Fruit fly (Drosophila melanogaster) whole organism, embryonic: ENCODE data around the gene CG31638.
A peak's percentile ranks its signal among the peaks of the same experiment; 100 is the strongest.

ENCODE experiments used
- BEAF-32 ChIP-seq: fragments of 200-800 bp; sonication (Bioruptor generic); optimal IDR thresholded peaks from 3 replicates; lab custom pipeline; 2017; ENCODE audit warnings: missing biosample characterization, missing genetic modification characterization, mild to moderate bottlenecking, moderate library complexity, missing genetic modification reagents
- CG10267 ChIP-seq: fragments of 200-800 bp; sonication (Bioruptor generic); optimal IDR thresholded peaks from 2 replicates; lab custom pipeline; 2018; ENCODE audit warnings: missing biosample characterization, mild to moderate bottlenecking, missing genetic modification characterization, moderate library complexity
- CG10959 ChIP-seq: fragments of 200-800 bp; sonication (Bioruptor generic); IDR thresholded peaks from 2 replicates; pipeline ENCODE4 v1.3.6; 2022; ENCODE audit warnings: missing biosample characterization, missing genetic modification characterization
- CG11456 ChIP-seq: fragments of 200-800 bp; sonication (Bioruptor generic); IDR thresholded peaks from 3 replicates; pipeline ENCODE4 v1.3.6; 2022; ENCODE audit warnings: missing biosample characterization, missing genetic modification characterization
- CG11695 ChIP-seq: fragments of 200-800 bp; sonication (Bioruptor generic); IDR thresholded peaks from 3 replicates; pipeline ENCODE4 v1.3.6; 2022; ENCODE audit warnings: missing biosample characterization, missing genetic modification characterization
- CG11696 ChIP-seq: fragments of 200-800 bp; sonication (Bioruptor generic); IDR thresholded peaks from 2 replicates; pipeline ENCODE4 v1.3.6; 2022; ENCODE audit warnings: missing biosample characterization, missing genetic modification characterization
- CG12236 ChIP-seq: fragments of 200-800 bp; sonication (Bioruptor generic); optimal IDR thresholded peaks from 2 replicates; lab custom pipeline; 2016; ENCODE audit warnings: missing biosample characterization, missing genetic modification characterization
- CG12391 ChIP-seq: fragments of 200-800 bp; sonication (Bioruptor generic); optimal IDR thresholded peaks from 3 replicates; lab custom pipeline; 2018; ENCODE audit warnings: missing biosample characterization, mild to moderate bottlenecking, missing genetic modification characterization, moderate library complexity
- CG13287 ChIP-seq: fragments of 200-800 bp; sonication (Bioruptor generic); IDR thresholded peaks from 2 replicates; pipeline ENCODE4 v1.3.6; 2022; ENCODE audit warnings: missing biosample characterization, missing genetic modification characterization; ENCODE audit not compliant: partially characterized antibody
- CG13894 ChIP-seq: fragments of 200-800 bp; sonication (Bioruptor generic); optimal IDR thresholded peaks from 3 replicates; lab custom pipeline; 2018; ENCODE audit warnings: missing biosample characterization, mild to moderate bottlenecking, missing genetic modification characterization, moderate library complexity
- CG14710 ChIP-seq: fragments of 200-800 bp; sonication (Bioruptor generic); optimal IDR thresholded peaks from 3 replicates; lab custom pipeline; 2019; ENCODE audit warnings: missing biosample characterization, mild to moderate bottlenecking, missing genetic modification characterization, moderate library complexity
- CG14965 ChIP-seq: fragments of 200-800 bp; sonication (Bioruptor generic); optimal IDR thresholded peaks from 2 replicates; lab custom pipeline; 2016; ENCODE audit warnings: missing biosample characterization, missing genetic modification characterization, borderline replicate concordance
- CG15269 ChIP-seq: fragments of 200-800 bp; sonication (Bioruptor generic); optimal IDR thresholded peaks from 2 replicates; lab custom pipeline; 2018; ENCODE audit warnings: missing biosample characterization, mild to moderate bottlenecking, missing genetic modification characterization, moderate library complexity
- CG17361 ChIP-seq: fragments of 200-800 bp; sonication (Bioruptor generic); IDR thresholded peaks from 3 replicates; pipeline ENCODE4 v1.3.6; 2022; ENCODE audit warnings: missing biosample characterization, missing genetic modification characterization
- CG18476 ChIP-seq: fragments of 200-800 bp; sonication (Bioruptor generic); optimal IDR thresholded peaks from 2 replicates; lab custom pipeline; 2016; ENCODE audit warnings: missing biosample characterization, mild to moderate bottlenecking, missing genetic modification characterization
- CG18619 ChIP-seq: fragments of 200-800 bp; sonication (Bioruptor generic); optimal IDR thresholded peaks from 3 replicates; lab custom pipeline; 2017; ENCODE audit warnings: missing biosample characterization, mild to moderate bottlenecking, missing genetic modification characterization
- CG31365 ChIP-seq: fragments of 200-800 bp; sonication (Bioruptor generic); optimal IDR thresholded peaks from 2 replicates; lab custom pipeline; 2018; ENCODE audit warnings: missing biosample characterization, mild to moderate bottlenecking, missing genetic modification characterization
- CG3407 ChIP-seq: fragments of 200-800 bp; sonication (Bioruptor generic); optimal IDR thresholded peaks from 2 replicates; lab custom pipeline; 2018; ENCODE audit warnings: missing biosample characterization, mild to moderate bottlenecking, missing genetic modification characterization
- CG4328 ChIP-seq: fragments of 200-800 bp; sonication (Bioruptor generic); optimal IDR thresholded peaks from 3 replicates; lab custom pipeline; 2017; ENCODE audit warnings: missing biosample characterization, missing genetic modification reagents, missing genetic modification characterization
- CG4424 ChIP-seq: fragments of 200-800 bp; sonication (Bioruptor generic); optimal IDR thresholded peaks from 3 replicates; lab custom pipeline; 2016; ENCODE audit warnings: missing biosample characterization, missing genetic modification characterization
- CG9437 ChIP-seq: fragments of 200-800 bp; sonication (Bioruptor generic); optimal IDR thresholded peaks from 2 replicates; lab custom pipeline; 2018; ENCODE audit warnings: missing biosample characterization, mild to moderate bottlenecking, missing genetic modification characterization
- Eip74EF ChIP-seq, 2 experiments: fragments of 200-800 bp in 1 of 2; fragments of >200 bp in 1 of 2; sonication (Bioruptor generic) in 1 of 2; optimal IDR thresholded peaks; 2 replicates each; lab custom pipeline; 2017 to 2019; ENCODE audit warnings: missing biosample characterization in 2 of 2, missing genetic modification characterization in 2 of 2, mild to moderate bottlenecking in 1 of 2, moderate library complexity in 1 of 2
- MESR4 ChIP-seq: fragments of 200-800 bp; sonication (Bioruptor generic); optimal IDR thresholded peaks from 2 replicates; lab custom pipeline; 2018; ENCODE audit warnings: missing biosample characterization, mild to moderate bottlenecking, missing genetic modification characterization, moderate library complexity
- NFAT ChIP-seq: fragments of 200-800 bp; sonication (Bioruptor generic); IDR thresholded peaks from 2 replicates; pipeline ENCODE4 v1.3.6; 2022; ENCODE audit warnings: missing biosample characterization, missing genetic modification characterization
- Nf-YC ChIP-seq: fragments of 200-800 bp; optimal IDR thresholded peaks from 3 replicates; lab custom pipeline; 2019; ENCODE audit warnings: missing biosample characterization, mild to moderate bottlenecking, missing genetic modification characterization, moderate library complexity
- Poxn ChIP-seq: fragments of 200-800 bp; sonication (Bioruptor generic); IDR thresholded peaks from 2 replicates; pipeline ENCODE4 v1.3.6; 2022; ENCODE audit warnings: missing biosample characterization, missing genetic modification characterization
- Ravus ChIP-seq: fragments of 200-800 bp; sonication (Bioruptor generic); IDR thresholded peaks from 2 replicates; pipeline ENCODE4 v1.3.6; 2022; ENCODE audit warnings: missing biosample characterization, missing genetic modification characterization
- Rx ChIP-seq: fragments of 200-800 bp; sonication (Bioruptor generic); IDR thresholded peaks from 2 replicates; pipeline ENCODE4 v1.3.6; 2022; ENCODE audit warnings: missing biosample characterization, missing genetic modification characterization
- Sox100B ChIP-seq: fragments of 200-800 bp; sonication (Bioruptor generic); optimal IDR thresholded peaks from 3 replicates; lab custom pipeline; 2018; ENCODE audit warnings: missing biosample characterization, mild to moderate bottlenecking, missing genetic modification characterization
- Sry-β ChIP-seq: fragments of 200-800 bp; sonication (Bioruptor generic); optimal IDR thresholded peaks from 2 replicates; lab custom pipeline; 2018; ENCODE audit warnings: missing biosample characterization, mild to moderate bottlenecking, missing genetic modification characterization, moderate library complexity
- chinmo ChIP-seq: fragments of 200-800 bp; sonication (Bioruptor generic); IDR thresholded peaks from 4 replicates; pipeline ENCODE4 v1.3.6; 2022; ENCODE audit warnings: missing biosample characterization, missing genetic modification characterization; ENCODE audit not compliant: partially characterized antibody
- croc ChIP-seq: fragments of 200-800 bp; sonication (Bioruptor generic); conservative IDR thresholded peaks from 3 replicates; pipeline ENCODE4 v1.3.6; 2022; ENCODE audit warnings: missing biosample characterization, missing genetic modification characterization
- crol ChIP-seq: fragments of 200-800 bp; sonication (Bioruptor generic); IDR thresholded peaks from 2 replicates; pipeline ENCODE4 v1.3.6; 2022; ENCODE audit warnings: missing biosample characterization, missing genetic modification characterization
- da ChIP-seq: fragments of 200-800 bp; sonication (Bioruptor generic); optimal IDR thresholded peaks from 2 replicates; lab custom pipeline; 2016; ENCODE audit warnings: missing biosample characterization, missing genetic modification characterization
- dmrt99B ChIP-seq: fragments of 200-800 bp; sonication (Bioruptor generic); optimal IDR thresholded peaks from 2 replicates; lab custom pipeline; 2018; ENCODE audit warnings: missing biosample characterization, mild to moderate bottlenecking, missing genetic modification characterization, moderate library complexity
- esg ChIP-seq: fragments of 200-800 bp; sonication (Bioruptor generic); conservative IDR thresholded peaks from 2 replicates; pipeline ENCODE4 v1.3.6; 2022; ENCODE audit warnings: missing biosample characterization, missing genetic modification characterization
- exex ChIP-seq: fragments of 200-800 bp; sonication (Bioruptor generic); optimal IDR thresholded peaks from 4 replicates; lab custom pipeline; 2018; ENCODE audit warnings: missing biosample characterization, mild to moderate bottlenecking, missing genetic modification characterization, moderate library complexity
- fd102C ChIP-seq: fragments of 200-800 bp; sonication (Bioruptor generic); optimal IDR thresholded peaks from 2 replicates; lab custom pipeline; 2018; ENCODE audit warnings: missing biosample characterization, mild to moderate bottlenecking, missing genetic modification characterization, moderate library complexity
- ken ChIP-seq: fragments of 200-800 bp; sonication (Bioruptor generic); IDR thresholded peaks from 3 replicates; pipeline ENCODE4 v1.3.6; 2022; ENCODE audit warnings: missing biosample characterization, missing genetic modification characterization
- pb ChIP-seq: fragments of 200-800 bp; sonication (Bioruptor generic); optimal IDR thresholded peaks from 3 replicates; lab custom pipeline; 2016; ENCODE audit warnings: missing biosample characterization, missing genetic modification characterization
- rib ChIP-seq: fragments of 200-800 bp; sonication (Bioruptor generic); IDR thresholded peaks from 2 replicates; pipeline ENCODE4 v1.3.6; 2022; ENCODE audit warnings: missing biosample characterization, missing genetic modification characterization
- sim ChIP-seq: fragments of 200-800 bp; sonication (Bioruptor generic); IDR thresholded peaks from 2 replicates; pipeline ENCODE4 v1.3.6; 2022; ENCODE audit warnings: missing biosample characterization, missing genetic modification characterization
- sisA ChIP-seq: fragments of 200-800 bp; sonication (Bioruptor generic); IDR thresholded peaks from 2 replicates; pipeline ENCODE4 v1.3.6; 2022; ENCODE audit warnings: missing biosample characterization, missing genetic modification characterization
- stwl ChIP-seq: fragments of 200-800 bp; sonication (Bioruptor generic); optimal IDR thresholded peaks from 3 replicates; lab custom pipeline; 2018; ENCODE audit warnings: missing biosample characterization, mild to moderate bottlenecking, missing genetic modification characterization, moderate library complexity
- tap ChIP-seq: fragments of 200-800 bp; optimal IDR thresholded peaks from 3 replicates; lab custom pipeline; 2019; ENCODE audit warnings: missing biosample characterization, mild to moderate bottlenecking, missing genetic modification characterization, moderate library complexity
- tx ChIP-seq: fragments of 200-800 bp; sonication (Bioruptor generic); optimal IDR thresholded peaks from 2 replicates; lab custom pipeline; 2016; ENCODE audit warnings: missing biosample characterization, missing genetic modification characterization
- wek ChIP-seq: fragments of 200-800 bp; sonication (Bioruptor generic); optimal IDR thresholded peaks from 3 replicates; lab custom pipeline; 2018; ENCODE audit warnings: missing biosample characterization, mild to moderate bottlenecking, missing genetic modification characterization, moderate library complexity
- z ChIP-seq: fragments of 200-800 bp; sonication (Bioruptor generic); IDR thresholded peaks from 3 replicates; pipeline ENCODE4 v1.3.6; 2022; ENCODE audit warnings: missing biosample characterization, missing genetic modification characterization
- zen ChIP-seq: fragments of 200-800 bp; sonication (Bioruptor generic); optimal IDR thresholded peaks from 3 replicates; lab custom pipeline; 2018; ENCODE audit warnings: missing biosample characterization, mild to moderate bottlenecking, missing genetic modification characterization, moderate library complexity
- zf30C ChIP-seq: fragments of 200-800 bp; sonication (Bioruptor generic); optimal IDR thresholded peaks from 3 replicates; lab custom pipeline; 2018; ENCODE audit warnings: missing biosample characterization, mild to moderate bottlenecking, missing genetic modification characterization

Gene CG31638

dm6 chr2L:6488676-6489140, 2.2 kb upstream of the CG31638 start, which contains the start of the genes KFase and epsilonCOP (continued):
- TF ChIP-seq dmrt99B (peak; percentile 43), stwl (tag; lab: Kevin White, UChicago) (peak; percentile 100), CG13894 (peak; percentile 60), CG12391 (tag; lab: Kevin White, UChicago) (peak; percentile 70), esg (GFP tag; lab: Robert Waterston, UW) (no peak), Poxn (GFP tag; lab: Robert Waterston, UW) (no peak), sisA (GFP tag; lab: Robert Waterston, UW) (no peak), CG13287 (GFP tag; lab: Robert Waterston, UW) (peak; percentile 91), zen (tag; lab: Kevin White, UChicago) (peak; percentile 86), ken (0 out of 3 replicates have a peak, but pooled peaks have one; percentile 38), exex (tag; lab: Kevin White, UChicago) (peak; percentile 68), sim (GFP tag; lab: Robert Waterston, UW) (no peak), Sry-β (GFP tag; lab: Kevin White, UChicago) (no peak), CG10267 (peak; percentile 95), tx (peak; percentile 50), CG18476 (peak; percentile 38), Nf-YC (peak; percentile 66), fd102C (GFP tag; lab: Kevin White, UChicago) (no peak), chinmo (GFP tag; lab: Robert Waterston, UW) (peak; percentile 73; the same call in 2 of the 4 replicates), CG31365 (tag; lab: Kevin White, UChicago) (no peak), pb (GFP tag; lab: Kevin White, UChicago) (peak; percentile 61), z (GFP tag; lab: Robert Waterston, UW) (no peak), CG11696 (GFP tag; lab: Robert Waterston, UW) (no peak), CG14965 (GFP tag; lab: Kevin White, UChicago) (no peak), CG9437 (GFP tag; lab: Kevin White, UChicago) (peak; percentile 81), Eip74EF (GFP tag; optimal IDR thresholded peaks at IDR 0.05; lab: Kevin White, UChicago) (peak in 1 of 2 experiments; percentile 57), CG15269 (tag; lab: Kevin White, UChicago) (peak; percentile 61), Rx (GFP tag; lab: Robert Waterston, UW) (no peak), MESR4 (GFP tag; lab: Kevin White, UChicago) (no peak), CG12236 (peak; percentile 44), NFAT (GFP tag; lab: Robert Waterston, UW) (no peak), CG3407 (peak; percentile 9), CG17361 (GFP tag; lab: Robert Waterston, UW) (peak; percentile 80; the same call in 2 of the 3 replicates), crol (GFP tag; lab: Robert Waterston, UW) (no peak), CG10959 (GFP tag; lab: Robert Waterston, UW) (no peak), CG14710 (tag; lab: Kevin White, UChicago) (peak; percentile 89), CG11695 (no peak), CG18619 (GFP tag; lab: Kevin White, UChicago) (no peak), rib (0 out of 2 replicates have a peak, but pooled peaks have one; percentile 30), tap (tag; lab: Kevin White, UChicago) (no peak), da (GFP tag; lab: Kevin White, UChicago) (no peak), zf30C (GFP tag; lab: Kevin White, UChicago) (no peak), CG4328 (GFP tag; lab: Kevin White, UChicago) (peak; percentile 58), Ravus (GFP tag; lab: Robert Waterston, UW) (no peak), croc (GFP tag; lab: Robert Waterston, UW) (no peak), CG4424 (GFP tag; lab: Kevin White, UChicago) (peak; percentile 47), wek (GFP tag; lab: Kevin White, UChicago) (no peak), Sox100B (GFP tag; lab: Kevin White, UChicago) (no peak), CG11456 (GFP tag; lab: Robert Waterston, UW) (0 out of 3 replicates have a peak, but pooled peaks have one; percentile 52), BEAF-32 (GFP tag; lab: Kevin White, UChicago) (peak; percentile 65)
